Worm (Caenorhabditis elegans) whole organism, L2 larva: ENCODE data around the gene hrg-4.

Experiments
- ama-1 ChIP-seq: fragments of 150-350 bp; optimal IDR thresholded peaks from 2 replicates; lab custom pipeline; 2018; ENCODE audit warnings: inconsistent platforms
- nhr-12 ChIP-seq: fragments of 150-350 bp; optimal IDR thresholded peaks from 2 replicates; lab custom pipeline; 2014; ENCODE audit warnings: missing biosample characterization, missing genetic modification characterization
- snpc-4 ChIP-seq: fragments of 150-350 bp; optimal IDR thresholded peaks from 2 replicates; lab custom pipeline; 2014; ENCODE audit warnings: missing biosample characterization, missing genetic modification characterization
- ztf-11 ChIP-seq: sonication (generic microtip); optimal IDR thresholded peaks from 2 replicates; lab custom pipeline; 2017; ENCODE audit warnings: missing biosample characterization, missing genetic modification characterization

DNA sequence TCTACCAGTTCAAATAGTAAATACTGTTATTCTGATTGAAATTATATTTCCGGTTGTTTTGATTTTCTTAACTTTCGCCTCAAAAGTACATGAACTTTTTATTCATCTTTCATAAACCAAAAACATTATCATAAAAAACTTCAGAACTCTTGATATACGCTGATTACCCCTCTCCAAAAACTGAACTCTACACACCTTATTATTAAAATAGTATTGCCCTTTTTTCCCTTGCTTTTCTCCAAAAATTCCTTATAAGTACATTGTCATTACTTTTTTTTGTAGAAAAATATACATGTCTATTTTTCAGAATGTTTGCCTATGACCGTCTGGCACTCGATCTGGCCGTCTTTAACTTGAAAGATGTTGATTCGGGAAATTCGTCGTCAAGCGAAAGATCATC is 49.0 kb downstream of the hrg-4 start, which contains the start of gene Y43E12A.2:
- no peak for TF ChIP-seq nhr-12
- no peak for TF ChIP-seq snpc-4 (tag; lab: Kevin White, UChicago)
- TF ChIP-seq ztf-11 (tag; lab: Kevin White, UChicago) = no peak
- no peak for TF ChIP-seq ama-1 (lab: Kevin White, UChicago)
